Worm (Caenorhabditis elegans) whole organism, L2 larva: Measurements from ENCODE around the gene T01E8.1.

Experiments used
- ama-1 ChIP-seq: fragments of 150-350 bp; optimal IDR thresholded peaks from 2 replicates; lab custom pipeline; 2018; ENCODE audit warnings: inconsistent platforms
- elt-3 ChIP-seq: sonication (generic microtip); optimal IDR thresholded peaks from 2 replicates; lab custom pipeline; 2017; ENCODE audit warnings: missing biosample characterization, missing genetic modification characterization

ce11 chrII:10197091-10197675 is 9.3 kb upstream of the T01E8.1 start, which contains the start of gene R05H5.3:
- TF ChIP-seq elt-3 (no peak), ama-1 (lab: Kevin White, UChicago) (no peak)
